Worm (Caenorhabditis elegans): Measurements from ENCODE around the gene T22D1.5.
A peak's percentile ranks its signal among the peaks of the same experiment; 100 is the strongest.

T22D1.5 gene

DNA sequence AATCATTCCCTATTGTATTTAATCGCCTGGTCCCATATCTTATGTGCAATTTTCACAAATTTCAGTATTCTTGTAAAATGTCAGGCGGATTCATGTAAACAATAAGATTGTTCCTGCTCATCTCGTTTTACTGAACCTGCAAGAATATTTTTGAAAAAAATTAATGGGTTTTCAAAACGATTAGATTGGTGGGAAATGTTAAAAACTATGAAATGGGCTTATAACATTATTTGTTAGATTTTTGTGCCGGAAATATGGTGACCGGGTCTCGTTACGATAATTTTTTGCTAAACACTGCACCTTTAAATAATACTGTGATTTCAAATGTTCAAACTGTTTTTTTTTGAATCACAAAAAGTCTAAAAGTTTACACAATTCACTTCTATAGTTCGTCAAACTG is 1.7 kb downstream of the T22D1.5 start:
- TF ChIP-seq elt-3 (tag; optimal IDR thresholded peaks at IDR 0.05), result no peak
- TF ChIP-seq drap-1 (GFP tag; optimal IDR thresholded peaks at IDR 0.05), result no peak
- no peak for TF ChIP-seq blmp-1 (tag; optimal IDR thresholded peaks at IDR 0.05)
- no peak for TF ChIP-seq ceh-43 (GFP tag; optimal IDR thresholded peaks at IDR 0.05)
- no peak for TF ChIP-seq unc-39 (tag; optimal IDR thresholded peaks at IDR 0.05)
- TF ChIP-seq ceh-83 (GFP tag; optimal IDR thresholded peaks at IDR 0.05), result no peak
- no peak for TF ChIP-seq unc-62 (GFP tag; optimal IDR thresholded peaks at IDR 0.05)
- no peak for TF ChIP-seq M03D4.4 (tag; optimal IDR thresholded peaks at IDR 0.05)
- TF ChIP-seq hlh-1 (tag; optimal IDR thresholded peaks at IDR 0.05), result no peak
- TF ChIP-seq ceh-39 (tag; optimal IDR thresholded peaks at IDR 0.05), result no peak
- no peak for TF ChIP-seq nhr-28 (tag; optimal IDR thresholded peaks at IDR 0.05)
- no peak for TF ChIP-seq tbx-8 (GFP tag; optimal IDR thresholded peaks at IDR 0.05)
- no peak for TF ChIP-seq elt-1 (tag; optimal IDR thresholded peaks at IDR 0.05; ENCODE audit: borderline replicate concordance, insufficient read depth)
- no peak for TF ChIP-seq ztf-11 (tag; optimal IDR thresholded peaks at IDR 0.05)
- TF ChIP-seq mab-5 (tag; optimal IDR thresholded peaks at IDR 0.05), result no peak
- TF ChIP-seq cnd-1 (tag; optimal IDR thresholded peaks at IDR 0.05), result no peak

DNA sequence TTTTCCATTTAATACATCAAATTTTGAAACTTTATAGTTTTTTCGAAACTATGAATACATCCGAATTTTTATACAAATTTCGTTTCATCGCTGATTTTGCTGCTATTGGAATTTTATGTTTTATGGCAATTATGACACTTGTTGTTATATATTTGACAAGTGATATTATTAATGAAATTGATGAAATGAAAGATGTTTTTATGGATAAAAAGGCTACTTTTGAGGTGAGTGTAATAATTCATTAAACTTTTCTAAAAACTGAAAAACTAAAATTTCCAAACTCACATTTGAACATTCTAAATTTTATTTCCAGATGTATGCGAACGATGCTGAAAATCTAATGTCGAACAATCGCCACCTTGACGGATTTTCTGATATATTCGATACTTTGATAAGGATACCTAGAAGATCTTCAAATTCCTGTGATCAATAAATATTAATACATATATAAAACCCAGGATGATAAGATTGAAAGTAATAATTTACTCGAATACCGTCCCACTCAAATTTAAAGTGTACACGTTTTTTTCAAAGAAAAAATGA is 2.3 kb downstream of the T22D1.5 start, which contains the start of the genes T22D1.17 and T22D1.8:
Gene T22D1.17 (plus strand): TSS at position 51 of the 543 bp plus-strand sequence.
Gene T22D1.8 (minus strand): TSS at position 402 of the 543 bp plus-strand sequence.
- TF ChIP-seq pha-4 (tag; optimal IDR thresholded peaks at IDR 0.05) (no peak), tbx-8 (GFP tag; optimal IDR thresholded peaks at IDR 0.05) (no peak), drap-1 (GFP tag; optimal IDR thresholded peaks at IDR 0.05) (no peak), bed-3 (GFP tag; optimal IDR thresholded peaks at IDR 0.05) (no peak), ces-1 (GFP tag; optimal IDR thresholded peaks at IDR 0.05) (no peak), lin-32 (GFP tag; optimal IDR thresholded peaks at IDR 0.05) (no peak), unc-120 (tag; optimal IDR thresholded peaks at IDR 0.05; ENCODE audit: poor library complexity, severe bottlenecking) (no peak), mab-5 (tag; optimal IDR thresholded peaks at IDR 0.05) (no peak), flh-1 (GFP tag; optimal IDR thresholded peaks at IDR 0.05) (no peak), nhr-12 (tag; optimal IDR thresholded peaks at IDR 0.05) (no peak), nhr-28 (tag; optimal IDR thresholded peaks at IDR 0.05) (no peak), zip-8 (tag; optimal IDR thresholded peaks at IDR 0.05) (no peak), ceh-83 (GFP tag; optimal IDR thresholded peaks at IDR 0.05) (no peak), blmp-1 (tag; optimal IDR thresholded peaks at IDR 0.05) (no peak), nhr-2 (tag; optimal IDR thresholded peaks at IDR 0.05) (no peak), lin-13 (tag; optimal IDR thresholded peaks at IDR 0.05) (no peak), nhr-237 (tag; optimal IDR thresholded peaks at IDR 0.05) (no peak), elt-1 (tag; optimal IDR thresholded peaks at IDR 0.05; ENCODE audit: borderline replicate concordance, insufficient read depth) (no peak), unc-39 (tag; optimal IDR thresholded peaks at IDR 0.05) (no peak), snpc-4 (tag; optimal IDR thresholded peaks at IDR 0.05) (no peak)

DNA sequence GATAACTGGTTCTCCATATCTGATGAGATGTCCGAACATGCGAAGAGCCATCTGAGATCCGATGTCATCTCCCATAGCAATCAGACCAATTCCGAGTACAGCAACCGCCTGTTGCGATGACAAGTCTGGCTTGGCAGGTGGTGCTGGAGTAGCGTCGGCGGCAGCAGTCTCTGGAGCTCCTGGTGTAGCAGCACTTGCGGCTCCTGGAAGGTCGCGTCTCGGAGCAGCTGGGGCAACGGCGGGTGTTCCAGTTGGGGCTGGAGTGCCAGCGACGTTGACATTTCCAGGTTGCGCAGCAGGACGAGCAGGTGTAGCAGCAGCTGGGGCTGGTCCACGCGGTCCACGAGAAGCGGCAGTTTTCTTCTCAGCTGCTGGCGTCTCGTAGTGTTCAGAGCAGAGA is 3.7 kb downstream of the T22D1.5 start:
- TF ChIP-seq hlh-1 (tag; optimal IDR thresholded peaks at IDR 0.05), result no peak
- no peak for TF ChIP-seq elt-1 (tag; optimal IDR thresholded peaks at IDR 0.05; ENCODE audit: borderline replicate concordance, insufficient read depth)
- TF ChIP-seq lin-32 (GFP tag; optimal IDR thresholded peaks at IDR 0.05), result no peak
- no peak for TF ChIP-seq ceh-39 (tag; optimal IDR thresholded peaks at IDR 0.05)
- no peak for TF ChIP-seq unc-62 (GFP tag; optimal IDR thresholded peaks at IDR 0.05)
- no peak for TF ChIP-seq ham-2 (GFP tag; optimal IDR thresholded peaks at IDR 0.05)
- no peak for TF ChIP-seq M03D4.4 (tag; optimal IDR thresholded peaks at IDR 0.05)
- no peak for TF ChIP-seq unc-39 (tag; optimal IDR thresholded peaks at IDR 0.05)
- no peak for TF ChIP-seq tbx-8 (GFP tag; optimal IDR thresholded peaks at IDR 0.05)
- TF ChIP-seq nhr-12 (tag; optimal IDR thresholded peaks at IDR 0.05), result no peak
- TF ChIP-seq ces-1 (GFP tag; optimal IDR thresholded peaks at IDR 0.05), result no peak
- TF ChIP-seq nhr-2 (tag; optimal IDR thresholded peaks at IDR 0.05), result no peak
- TF ChIP-seq unc-120 (tag; optimal IDR thresholded peaks at IDR 0.05; ENCODE audit: poor library complexity, severe bottlenecking), result no peak
- no peak for TF ChIP-seq lin-13 (tag; optimal IDR thresholded peaks at IDR 0.05)
- no peak for TF ChIP-seq mls-2 (tag; optimal IDR thresholded peaks at IDR 0.05)
- TF ChIP-seq ceh-83 (GFP tag; optimal IDR thresholded peaks at IDR 0.05), result no peak

DNA sequence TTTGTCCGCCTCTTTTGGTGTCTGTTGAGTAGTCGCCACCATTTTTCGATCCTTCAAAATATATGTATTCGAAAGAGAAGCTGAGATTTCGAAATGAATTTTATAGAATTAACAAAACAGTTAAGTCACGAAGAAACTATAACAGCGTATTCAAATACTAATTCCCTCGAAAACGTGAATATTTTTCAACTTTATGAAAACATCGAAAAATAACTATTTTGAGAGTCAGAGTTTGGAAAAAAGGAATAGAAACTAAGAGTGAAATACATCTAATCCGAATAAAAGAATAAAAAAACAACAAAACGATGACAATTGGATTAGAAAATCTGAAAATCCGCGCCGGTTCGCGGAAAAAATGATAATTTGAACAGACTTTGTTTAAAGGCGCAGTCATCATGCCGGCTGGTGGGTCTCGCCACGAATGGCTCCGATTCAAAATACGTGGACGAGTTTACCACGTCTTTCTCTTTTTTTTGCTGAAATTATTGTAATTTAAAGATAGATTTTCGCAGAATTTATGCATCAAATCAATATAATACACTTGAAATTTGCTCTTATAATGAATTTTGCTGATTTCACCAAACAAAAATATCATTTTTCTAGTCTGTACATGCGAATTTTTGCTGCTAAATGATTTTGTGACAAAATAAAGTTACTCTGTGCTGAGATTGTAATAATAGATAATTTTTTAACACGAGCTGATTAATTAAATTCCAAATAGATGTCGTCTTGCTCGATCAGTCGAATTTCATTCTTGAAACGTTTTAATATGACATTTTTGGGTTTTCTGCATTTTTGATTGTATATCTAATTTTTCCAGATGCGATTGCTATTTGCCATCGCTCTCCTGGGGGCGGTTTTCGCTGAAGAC is 6.3 kb downstream of the T22D1.5 start, which contains the start of the genes rpn-1 and ribo-1:
Gene rpn-1 (minus strand): TSS at position 51 of the 871 bp plus-strand sequence.
Gene ribo-1 (plus strand): TSS at position 821 of the 871 bp plus-strand sequence.
- peak; percentile 22 for TF ChIP-seq nhr-237 (tag; optimal IDR thresholded peaks at IDR 0.05)
- TF ChIP-seq unc-120 (tag; optimal IDR thresholded peaks at IDR 0.05; ENCODE audit: poor library complexity, severe bottlenecking), result no peak
- TF ChIP-seq mep-1 (tag; optimal IDR thresholded peaks at IDR 0.05), result peak; percentile 15
